Worm (Caenorhabditis elegans) whole organism, L4 larva: Measurements from ENCODE around the gene oac-7.

Experiments
- F37D6.2 ChIP-seq: sonication (generic microtip); optimal IDR thresholded peaks from 2 replicates; lab custom pipeline; 2016; ENCODE audit warnings: mild to moderate bottlenecking, missing genetic modification characterization, missing compliant biosample characterization
- F44E2.7 ChIP-seq: fragments of 200-800 bp; sonication (Bioruptor generic); IDR thresholded peaks from 2 replicates; pipeline ENCODE4 v2.1.2; 2022; ENCODE audit warnings: missing genetic modification characterization, missing compliant biosample characterization
- F49E8.2 ChIP-seq: sonication (generic microtip); optimal IDR thresholded peaks from 2 replicates; lab custom pipeline; 2016; ENCODE audit warnings: missing compliant biosample characterization, mild to moderate bottlenecking, missing genetic modification characterization, borderline replicate concordance
- R02D3.7 ChIP-seq: fragments of 150-350 bp; sonication (generic microtip); optimal IDR thresholded peaks from 3 replicates; lab custom pipeline; 2014; ENCODE audit warnings: missing biosample characterization, missing genetic modification characterization
- T20F7.1 ChIP-seq: fragments of 200-800 bp; sonication (Bioruptor generic); optimal IDR thresholded peaks from 2 replicates; lab custom pipeline; 2018; ENCODE audit warnings: mild to moderate bottlenecking, missing genetic modification characterization, missing compliant biosample characterization
- T26A8.4 ChIP-seq: fragments of 200-800 bp; sonication (Bioruptor generic); IDR thresholded peaks from 2 replicates; pipeline ENCODE4 v1.3.6; 2022; ENCODE audit warnings: missing genetic modification characterization, missing compliant biosample characterization
- Y105C5A.15 ChIP-seq: fragments of 200-800 bp; sonication (Bioruptor generic); IDR thresholded peaks from 2 replicates; pipeline ENCODE4 v1.3.6; 2022; ENCODE audit warnings: missing genetic modification characterization, missing compliant biosample characterization
- Y48G9A.11 ChIP-seq: fragments of 200-800 bp; sonication (Bioruptor generic); IDR thresholded peaks from 2 replicates; pipeline ENCODE4 v1.3.6; 2022; ENCODE audit warnings: missing genetic modification reagents, missing genetic modification characterization, missing compliant biosample characterization
- Y75B8A.6 ChIP-seq: fragments of 200-800 bp; sonication (Bioruptor generic); IDR thresholded peaks from 2 replicates; pipeline ENCODE4 v1.3.6; 2022; ENCODE audit warnings: missing genetic modification reagents, missing genetic modification characterization, missing compliant biosample characterization
- ama-1 ChIP-seq: fragments of 150-350 bp; optimal IDR thresholded peaks from 2 replicates; lab custom pipeline; 2014; ENCODE audit warnings: inconsistent platforms, mixed read lengths
- attf-4 ChIP-seq: sonication (generic microtip); optimal IDR thresholded peaks from 3 replicates; lab custom pipeline; 2017; ENCODE audit warnings: missing biosample characterization, missing genetic modification characterization
- ceh-28 ChIP-seq: fragments of 150-350 bp; optimal IDR thresholded peaks from 2 replicates; lab custom pipeline; 2014; ENCODE audit warnings: missing biosample characterization, missing genetic modification reagents, missing genetic modification characterization
- ceh-44 ChIP-seq: fragments of 200-800 bp; sonication (Bioruptor generic); IDR thresholded peaks from 2 replicates; pipeline ENCODE4 v1.3.6; 2022; ENCODE audit warnings: missing genetic modification reagents, missing genetic modification characterization, missing compliant biosample characterization
- ceh-82 ChIP-seq: sonication (generic microtip); optimal IDR thresholded peaks from 2 replicates; lab custom pipeline; 2017; ENCODE audit warnings: missing biosample characterization, missing genetic modification characterization
- daf-12 ChIP-seq: fragments of 150-350 bp; optimal IDR thresholded peaks from 2 replicates; lab custom pipeline; 2014; ENCODE audit warnings: missing biosample characterization, missing genetic modification reagents, missing genetic modification characterization
- daf-8 ChIP-seq: fragments of 200-800 bp; sonication (Bioruptor generic); IDR thresholded peaks from 2 replicates; pipeline ENCODE4 v1.3.6; 2022; ENCODE audit warnings: missing genetic modification characterization, missing compliant biosample characterization
- dmd-6 ChIP-seq: fragments of 200-800 bp; sonication (Bioruptor generic); IDR thresholded peaks from 2 replicates; pipeline ENCODE4 v1.3.6; 2022; ENCODE audit warnings: missing genetic modification reagents, missing genetic modification characterization, missing compliant biosample characterization
- egl-27 ChIP-seq: sonication (generic microtip); optimal IDR thresholded peaks from 3 replicates; lab custom pipeline; 2017; ENCODE audit warnings: missing biosample characterization, missing genetic modification reagents, missing genetic modification characterization
- fkh-10 ChIP-seq: fragments of 150-350 bp; optimal IDR thresholded peaks from 2 replicates; lab custom pipeline; 2014; ENCODE audit warnings: missing biosample characterization, missing genetic modification reagents, missing genetic modification characterization
- gei-8 ChIP-seq: fragments of 200-800 bp; sonication (Bioruptor generic); optimal IDR thresholded peaks from 2 replicates; lab custom pipeline; 2018; ENCODE audit warnings: mild to moderate bottlenecking, missing genetic modification characterization, missing compliant biosample characterization
- hif-1 ChIP-seq, 2 experiments: sonication (generic microtip); optimal IDR thresholded peaks; 2 replicates each; lab custom pipeline; 2016 to 2017; ENCODE audit warnings: missing compliant biosample characterization in 2 of 2, missing genetic modification characterization in 2 of 2, missing genetic modification reagents in 2 of 2, missing genotype in 2 of 2, mild to moderate bottlenecking in 1 of 2
- hlh-11 ChIP-seq: fragments of 200-800 bp; sonication (Bioruptor generic); optimal IDR thresholded peaks from 2 replicates; lab custom pipeline; 2018; ENCODE audit warnings: mild to moderate bottlenecking, missing genetic modification characterization, missing compliant biosample characterization
- hlh-30 ChIP-seq: sonication (generic microtip); optimal IDR thresholded peaks from 2 replicates; lab custom pipeline; 2017; ENCODE audit warnings: antibody characterized with exemption, mild to moderate bottlenecking, missing genetic modification characterization, missing compliant biosample characterization; ENCODE audit not compliant: insufficient read depth
- hmg-1.1 ChIP-seq: fragments of 200-800 bp; sonication (Bioruptor generic); IDR thresholded peaks from 2 replicates; pipeline ENCODE4 v1.3.6; 2022; ENCODE audit warnings: missing genetic modification reagents, missing genetic modification characterization, missing compliant biosample characterization
- lim-7 ChIP-seq: fragments of 200-800 bp; sonication (Bioruptor generic); IDR thresholded peaks from 2 replicates; pipeline ENCODE4 v1.3.6; 2022; ENCODE audit warnings: missing genetic modification characterization, missing compliant biosample characterization
- lin-13 ChIP-seq: fragments of 150-350 bp; optimal IDR thresholded peaks from 2 replicates; lab custom pipeline; 2014; ENCODE audit warnings: missing biosample characterization, missing genetic modification reagents, missing genetic modification characterization
- mdl-1 ChIP-seq, 2 experiments: fragments of 150-350 bp in 1 of 2; sonication (generic microtip) in 1 of 2; optimal IDR thresholded peaks; 2 replicates each; lab custom pipeline; 2014 to 2017; ENCODE audit warnings: missing biosample characterization in 2 of 2, missing genetic modification characterization in 2 of 2
- mes-2 ChIP-seq: sonication (generic microtip); optimal IDR thresholded peaks from 2 replicates; lab custom pipeline; 2016; ENCODE audit warnings: missing genotype, mild to moderate bottlenecking, missing genetic modification characterization, missing compliant biosample characterization; ENCODE audit not compliant: poor library complexity, severe bottlenecking
- nhr-10 ChIP-seq: fragments of 150-350 bp; optimal IDR thresholded peaks from 2 replicates; lab custom pipeline; 2014; ENCODE audit warnings: missing biosample characterization, missing genetic modification characterization
- nhr-102 ChIP-seq: sonication (generic microtip); optimal IDR thresholded peaks from 2 replicates; lab custom pipeline; 2016; ENCODE audit warnings: mild to moderate bottlenecking, missing genetic modification characterization, moderate library complexity, missing compliant biosample characterization
- nhr-11 ChIP-seq: fragments of 150-350 bp; optimal IDR thresholded peaks from 2 replicates; lab custom pipeline; 2014; ENCODE audit warnings: missing biosample characterization, missing genetic modification characterization
- nhr-111 ChIP-seq: fragments of 200-800 bp; sonication (Bioruptor generic); optimal IDR thresholded peaks from 2 replicates; lab custom pipeline; 2018; ENCODE audit warnings: mild to moderate bottlenecking, missing genetic modification characterization, missing compliant biosample characterization
- nhr-237 ChIP-seq: sonication (generic microtip); optimal IDR thresholded peaks from 2 replicates; lab custom pipeline; 2017; ENCODE audit warnings: missing biosample characterization, missing genetic modification characterization
- nhr-25 ChIP-seq: sonication (generic microtip); optimal IDR thresholded peaks from 2 replicates; lab custom pipeline; 2017; ENCODE audit warnings: missing genetic modification characterization, mild to moderate bottlenecking, missing compliant biosample characterization, antibody characterized with exemption, moderate library complexity, borderline replicate concordance; ENCODE audit not compliant: insufficient read depth
- nhr-28 ChIP-seq: fragments of 150-350 bp; optimal IDR thresholded peaks from 2 replicates; lab custom pipeline; 2014; ENCODE audit warnings: missing biosample characterization, missing genetic modification characterization
- nhr-41 ChIP-seq: fragments of 200-800 bp; sonication (Bioruptor generic); IDR thresholded peaks from 2 replicates; pipeline ENCODE4 v1.3.6; 2022; ENCODE audit warnings: missing genetic modification reagents, missing genetic modification characterization, missing compliant biosample characterization
- nhr-48 ChIP-seq: sonication (generic microtip); optimal IDR thresholded peaks from 2 replicates; lab custom pipeline; 2016; ENCODE audit warnings: mild to moderate bottlenecking, missing genetic modification characterization, missing compliant biosample characterization
- nhr-76 ChIP-seq: fragments of 150-350 bp; optimal IDR thresholded peaks from 2 replicates; lab custom pipeline; 2014; ENCODE audit warnings: missing biosample characterization, missing genetic modification characterization
- php-3 ChIP-seq: fragments of 200-800 bp; sonication (Bioruptor generic); IDR thresholded peaks from 2 replicates; pipeline ENCODE4 v1.3.6; 2022; ENCODE audit warnings: missing genetic modification reagents, missing genetic modification characterization, missing compliant biosample characterization
- saeg-2 ChIP-seq: fragments of 200-800 bp; sonication (Bioruptor generic); IDR thresholded peaks from 2 replicates; pipeline ENCODE4 v1.3.6; 2022; ENCODE audit warnings: missing genetic modification reagents, missing genetic modification characterization, missing compliant biosample characterization
- sdz-12 ChIP-seq: fragments of 200-800 bp; sonication (Bioruptor generic); optimal IDR thresholded peaks from 2 replicates; lab custom pipeline; 2018; ENCODE audit warnings: mild to moderate bottlenecking, missing genetic modification characterization, missing compliant biosample characterization
- skn-1 ChIP-seq: fragments of 150-350 bp; optimal IDR thresholded peaks from 2 replicates; lab custom pipeline; 2014; ENCODE audit warnings: missing biosample characterization, missing genetic modification characterization
- snpc-1.2 ChIP-seq: fragments of 200-800 bp; sonication (Bioruptor generic); IDR thresholded peaks from 2 replicates; pipeline ENCODE4 v1.3.6; 2022; ENCODE audit warnings: missing genetic modification reagents, missing genetic modification characterization, missing compliant biosample characterization
- snpc-4 ChIP-seq: fragments of 150-350 bp; optimal IDR thresholded peaks from 2 replicates; lab custom pipeline; 2014; ENCODE audit warnings: missing biosample characterization, missing genetic modification characterization
- spr-3 ChIP-seq: fragments of 200-800 bp; sonication (Bioruptor generic); optimal IDR thresholded peaks from 2 replicates; lab custom pipeline; 2018; ENCODE audit warnings: mild to moderate bottlenecking, missing genetic modification characterization, missing compliant biosample characterization
- tra-1 ChIP-seq: fragments of 200-800 bp; sonication (Bioruptor generic); IDR thresholded peaks from 2 replicates; pipeline ENCODE4 v1.3.6; 2022; ENCODE audit warnings: missing genetic modification reagents, missing genetic modification characterization, missing compliant biosample characterization
- unc-39 ChIP-seq: sonication (generic microtip); optimal IDR thresholded peaks from 2 replicates; lab custom pipeline; 2017; ENCODE audit warnings: missing biosample characterization, missing genetic modification characterization
- unc-62 ChIP-seq, 3 experiments: fragments of 150-350 bp in 1 of 3; sonication (generic microtip); optimal IDR thresholded peaks in 2 of 3; peaks in 1 of 3; 1 replicate in 1 of 3; 2 replicates in 2 of 3; lab custom pipeline; 2014 to 2017; ENCODE audit warnings: missing biosample characterization in 3 of 3, missing genetic modification characterization in 3 of 3, missing genetic modification reagents in 3 of 3, missing genotype in 1 of 3
- zfp-2 ChIP-seq: sonication (generic microtip); optimal IDR thresholded peaks from 2 replicates; lab custom pipeline; 2016; ENCODE audit warnings: mild to moderate bottlenecking, missing genetic modification characterization, missing compliant biosample characterization
- zfp-3 ChIP-seq: fragments of 200-800 bp; sonication (Bioruptor generic); conservative IDR thresholded peaks from 2 replicates; pipeline ENCODE4 v1.3.6; 2022; ENCODE audit warnings: missing genetic modification reagents, missing genetic modification characterization, missing compliant biosample characterization
- zip-11 ChIP-seq: fragments of 200-800 bp; sonication (Bioruptor generic); IDR thresholded peaks from 2 replicates; pipeline ENCODE4 v1.3.6; 2022; ENCODE audit warnings: missing genetic modification characterization, missing compliant biosample characterization
- ztf-7 ChIP-seq: fragments of 150-350 bp; optimal IDR thresholded peaks from 2 replicates; lab custom pipeline; 2014; ENCODE audit warnings: missing biosample characterization, missing genetic modification characterization

Gene oac-7

DNA sequence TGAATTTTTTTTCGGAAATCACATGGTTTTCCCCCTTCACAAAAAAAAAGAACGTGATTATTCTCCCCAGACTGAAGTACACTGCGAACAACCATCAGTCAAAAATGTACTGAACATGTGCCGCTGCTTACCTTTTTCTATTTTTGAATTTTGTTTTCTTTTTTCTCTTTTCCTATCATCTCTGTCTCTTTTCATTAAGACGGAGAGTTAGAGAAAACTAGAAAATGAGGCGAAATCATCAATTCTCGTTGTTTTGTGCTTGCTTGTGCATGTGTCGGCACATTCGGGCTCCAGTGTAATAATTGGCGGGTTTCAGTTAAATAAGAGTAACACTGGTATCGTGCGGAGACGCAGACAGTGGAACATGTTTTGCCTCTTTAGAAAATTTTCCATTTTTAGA lies 42.7 kb downstream of the oac-7 start:
- TF ChIP-seq ceh-44 (GFP tag; lab: Robert Waterston, UW) (no peak), mes-2 (tag; lab: Kevin White, UChicago) (peak; percentile 16), mdl-1 (tag; optimal IDR thresholded peaks at IDR 0.05; lab: Kevin White, UChicago) (peak in 1 of 2 experiments; percentile 76), Y48G9A.11 (GFP tag; lab: Robert Waterston, UW) (no peak), fkh-10 (GFP tag; lab: Kevin White, UChicago) (no peak), daf-12 (no peak), zip-11 (GFP tag; lab: Robert Waterston, UW) (no peak), snpc-4 (tag; lab: Kevin White, UChicago) (no peak), Y75B8A.6 (GFP tag; lab: Robert Waterston, UW) (no peak), lin-13 (no peak), php-3 (no peak), gei-8 (no peak), F44E2.7 (GFP tag; lab: Robert Waterston, UW) (no peak), hlh-11 (tag; lab: Kevin White, UChicago) (peak; percentile 79), nhr-10 (tag; lab: Kevin White, UChicago) (no peak), nhr-111 (GFP tag; lab: Kevin White, UChicago) (no peak), saeg-2 (GFP tag; lab: Robert Waterston, UW) (no peak), ceh-82 (no peak), nhr-28 (peak; percentile 91), daf-8 (no peak), Y105C5A.15 (GFP tag; lab: Robert Waterston, UW) (no peak), sdz-12 (GFP tag; lab: Kevin White, UChicago) (no peak), spr-3 (GFP tag; lab: Kevin White, UChicago) (no peak), nhr-41 (GFP tag; lab: Robert Waterston, UW) (no peak), nhr-76 (tag; lab: Kevin White, UChicago) (no peak), nhr-25 (tag; lab: Kevin White, UChicago) (no peak), lim-7 (GFP tag; lab: Robert Waterston, UW) (no peak), T26A8.4 (no peak), nhr-48 (tag; lab: Kevin White, UChicago) (peak; percentile 42), egl-27 (tag; lab: Kevin White, UChicago) (no peak), T20F7.1 (GFP tag; lab: Kevin White, UChicago) (no peak), dmd-6 (GFP tag; lab: Robert Waterston, UW) (peak; percentile 85), nhr-237 (tag; lab: Kevin White, UChicago) (no peak), hmg-1.1 (GFP tag; lab: Robert Waterston, UW) (0 out of 2 replicates have a peak, but pooled peaks have one; percentile 11), ceh-28 (tag; lab: Kevin White, UChicago) (no peak), hlh-30 (tag; lab: Kevin White, UChicago) (peak; percentile 86), zfp-3 (GFP tag; lab: Robert Waterston, UW) (no peak), unc-39 (tag; lab: Kevin White, UChicago) (no peak), hif-1 (tag; optimal IDR thresholded peaks at IDR 0.05; lab: Kevin White, UChicago) (peak in 1 of 2 experiments; percentile 61), zfp-2 (tag; lab: Kevin White, UChicago) (no peak), ztf-7 (tag; lab: Kevin White, UChicago) (no peak), snpc-1.2 (no peak), skn-1 (no peak), F49E8.2 (tag; lab: Kevin White, UChicago) (no peak), nhr-102 (tag; lab: Kevin White, UChicago) (peak; percentile 16), F37D6.2 (tag; lab: Kevin White, UChicago) (no peak), nhr-11 (tag; lab: Kevin White, UChicago) (peak; percentile 75), attf-4 (tag; lab: Kevin White, UChicago) (no peak), unc-62 (GFP tag; optimal IDR thresholded peaks at IDR 0.05 in 1 of 2; lab: Kevin White, UChicago) (peak in 1 of 2 experiments; percentile 42), unc-62 (tag; optimal IDR thresholded peaks at IDR 0.05; lab: Kevin White, UChicago) (no peak), R02D3.7 (tag; lab: Kevin White, UChicago) (no peak), ama-1 (no peak), tra-1 (GFP tag; lab: Robert Waterston, UW) (no peak)
